Worm (Caenorhabditis elegans) whole organism, early embryonic: Measurements from ENCODE around the gene C29E4.14.

ENCODE experiments used
- B0310.2 ChIP-seq: sonication (generic microtip); optimal IDR thresholded peaks from 2 replicates; lab custom pipeline; 2016; ENCODE audit warnings: mild to moderate bottlenecking, missing genetic modification characterization, missing compliant biosample characterization
- F13C5.2 ChIP-seq: sonication (generic microtip); optimal IDR thresholded peaks from 2 replicates; lab custom pipeline; 2017; ENCODE audit warnings: mild to moderate bottlenecking, missing genetic modification characterization, inconsistent platforms, missing compliant biosample characterization
- aly-1 ChIP-seq: sonication (generic microtip); optimal IDR thresholded peaks from 2 replicates; lab custom pipeline; 2016; ENCODE audit warnings: missing genetic modification characterization, missing compliant biosample characterization
- ama-1 ChIP-seq: fragments of 150-350 bp; optimal IDR thresholded peaks from 2 replicates; lab custom pipeline; 2014
- ceh-13 ChIP-seq: fragments of 200-800 bp; sonication (Bioruptor generic); optimal IDR thresholded peaks from 2 replicates; lab custom pipeline; 2018; ENCODE audit warnings: mild to moderate bottlenecking, missing genetic modification characterization, missing compliant biosample characterization
- ceh-36 ChIP-seq: sonication (generic microtip); optimal IDR thresholded peaks from 2 replicates; lab custom pipeline; 2016; ENCODE audit warnings: missing genetic modification characterization, inconsistent platforms, missing compliant biosample characterization
- ets-7 ChIP-seq: sonication (generic microtip); optimal IDR thresholded peaks from 2 replicates; lab custom pipeline; 2016; ENCODE audit warnings: missing genotype, missing genetic modification characterization, missing compliant biosample characterization
- flt-1 ChIP-seq: fragments of 200-800 bp; sonication (Bioruptor generic); IDR thresholded peaks from 2 replicates; pipeline ENCODE4 v1.3.6; 2022; ENCODE audit warnings: missing genetic modification characterization, missing compliant biosample characterization
- hmbx-1 ChIP-seq: sonication (generic microtip); optimal IDR thresholded peaks from 2 replicates; lab custom pipeline; 2016; ENCODE audit warnings: mild to moderate bottlenecking, missing genetic modification characterization, missing compliant biosample characterization
- hmg-4 ChIP-seq: fragments of 200-800 bp; sonication (Bioruptor generic); optimal IDR thresholded peaks from 2 replicates; lab custom pipeline; 2018; ENCODE audit warnings: mild to moderate bottlenecking, missing genetic modification characterization, missing compliant biosample characterization
- hnd-1 ChIP-seq: sonication (generic microtip); optimal IDR thresholded peaks from 2 replicates; lab custom pipeline; 2016; ENCODE audit warnings: missing genetic modification characterization, missing compliant biosample characterization
- pes-1 ChIP-seq: fragments of 200-800 bp; sonication (Bioruptor generic); IDR thresholded peaks from 2 replicates; pipeline ENCODE4 v1.3.6; 2022; ENCODE audit warnings: missing genetic modification reagents, missing genetic modification characterization, missing compliant biosample characterization
- scrt-1 ChIP-seq: fragments of 200-800 bp; sonication (Bioruptor generic); IDR thresholded peaks from 2 replicates; pipeline ENCODE4 v1.3.6; 2022; ENCODE audit warnings: missing genetic modification characterization, missing compliant biosample characterization
- sea-1 ChIP-seq: fragments of 200-800 bp; sonication (Bioruptor generic); conservative IDR thresholded peaks from 2 replicates; pipeline ENCODE4 v1.3.6; 2022; ENCODE audit warnings: missing genetic modification characterization, missing compliant biosample characterization
- tbx-11 ChIP-seq: fragments of 200-800 bp; sonication (Bioruptor generic); IDR thresholded peaks from 2 replicates; pipeline ENCODE4 v1.3.6; 2022; ENCODE audit warnings: missing genetic modification characterization, missing compliant biosample characterization
- tbx-37 ChIP-seq: fragments of 200-800 bp; sonication (Bioruptor generic); conservative IDR thresholded peaks from 2 replicates; pipeline ENCODE4 v1.3.6; 2022; ENCODE audit warnings: missing genetic modification reagents, missing genetic modification characterization, missing compliant biosample characterization
- tra-4 ChIP-seq: sonication (generic microtip); optimal IDR thresholded peaks from 2 replicates; lab custom pipeline; 2017; ENCODE audit warnings: missing genetic modification characterization, missing compliant biosample characterization

Gene C29E4.14

DNA sequence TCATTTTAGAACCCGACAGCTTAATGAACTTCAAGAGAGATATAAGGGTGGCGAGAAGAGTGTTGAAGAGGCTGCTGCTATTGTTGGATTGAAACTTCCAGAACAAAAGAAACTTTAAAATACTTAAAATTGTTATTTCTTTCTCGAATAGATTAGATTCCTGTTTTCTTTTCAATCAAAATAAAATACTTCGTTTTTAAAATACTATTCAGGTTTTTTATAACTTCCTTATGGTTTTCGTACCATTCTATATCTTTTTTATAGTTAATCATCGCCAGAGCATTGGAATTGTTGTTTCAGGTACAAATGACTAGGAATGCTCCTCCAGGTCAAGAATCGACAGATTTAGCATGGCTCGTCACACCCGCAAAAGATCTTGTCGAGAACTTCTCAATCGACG lies 21.5 kb downstream of the C29E4.14 start, which contains the start of gene kle-2:
Gene kle-2, plus strand, starts transcription at position 301 of the 400 bp plus-strand sequence.
- no peak for TF ChIP-seq tbx-11

DNA sequence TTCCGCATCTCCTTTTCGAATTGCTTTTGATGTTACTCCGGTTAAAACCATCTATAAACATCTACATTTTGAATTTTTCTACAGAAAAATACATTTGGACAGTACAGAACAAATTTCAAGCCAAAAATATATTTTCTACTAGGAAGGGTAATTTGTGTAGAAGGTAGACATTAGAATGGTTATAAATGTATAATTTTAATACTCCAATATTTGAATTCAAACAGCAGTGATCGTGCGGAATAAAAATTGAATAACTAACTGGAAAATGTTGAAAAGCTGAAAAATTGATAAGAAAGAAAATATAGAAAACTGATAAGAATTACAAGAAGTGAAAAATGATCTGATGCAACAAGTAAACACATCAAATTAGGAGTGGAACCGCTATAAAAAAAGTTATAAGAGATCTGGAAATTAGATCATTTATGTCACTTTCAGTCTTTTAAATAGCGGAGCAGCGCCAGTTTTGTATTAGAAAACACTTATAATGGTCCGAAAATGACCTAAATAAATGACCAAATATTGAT lies 27.1 kb downstream of the C29E4.14 start, which contains the start of gene gsto-1:
Gene gsto-1, minus strand, starts transcription at position 51 of the 524 bp plus-strand sequence.
- TF ChIP-seq pes-1 (GFP tag; lab: Robert Waterston, UW) (no peak), ceh-13 (GFP tag; lab: Kevin White, UChicago) (no peak), ets-7 (tag; lab: Kevin White, UChicago) (no peak), hmg-4 (GFP tag; lab: Kevin White, UChicago) (no peak), sea-1 (GFP tag; lab: Robert Waterston, UW) (no peak), scrt-1 (GFP tag; lab: Robert Waterston, UW) (no peak), B0310.2 (tag; lab: Kevin White, UChicago) (no peak), tra-4 (tag; lab: Kevin White, UChicago) (no peak), tbx-11 (no peak), ama-1 (no peak)

DNA sequence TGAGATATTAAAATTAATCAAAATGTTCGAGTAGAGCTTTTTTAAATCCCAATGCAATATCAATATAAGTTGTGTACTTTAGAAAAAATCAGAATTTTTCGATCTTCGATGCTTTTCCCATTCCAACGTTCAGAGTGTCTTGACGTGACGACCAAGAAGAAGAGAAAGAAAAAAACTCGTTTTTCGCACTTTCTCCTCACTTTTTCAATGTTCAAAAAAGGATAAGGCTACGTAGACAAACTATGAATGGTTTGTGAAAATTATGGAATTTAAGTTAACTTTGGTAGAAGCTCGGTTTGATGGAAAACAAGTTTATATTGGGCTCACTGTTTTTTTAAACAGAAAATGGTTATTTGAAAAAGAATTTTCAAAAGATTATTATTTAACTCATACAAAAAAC lies 27.8 kb downstream of the C29E4.14 start:
- no peak for TF ChIP-seq tra-4 (tag; lab: Kevin White, UChicago)
- no peak for TF ChIP-seq pes-1 (GFP tag; lab: Robert Waterston, UW)
- TF ChIP-seq ceh-13 (GFP tag; lab: Kevin White, UChicago), result no peak
- no peak for TF ChIP-seq ceh-36 (tag; lab: Kevin White, UChicago)
- no peak for TF ChIP-seq F13C5.2
- no peak for TF ChIP-seq ets-7 (tag; lab: Kevin White, UChicago)

DNA sequence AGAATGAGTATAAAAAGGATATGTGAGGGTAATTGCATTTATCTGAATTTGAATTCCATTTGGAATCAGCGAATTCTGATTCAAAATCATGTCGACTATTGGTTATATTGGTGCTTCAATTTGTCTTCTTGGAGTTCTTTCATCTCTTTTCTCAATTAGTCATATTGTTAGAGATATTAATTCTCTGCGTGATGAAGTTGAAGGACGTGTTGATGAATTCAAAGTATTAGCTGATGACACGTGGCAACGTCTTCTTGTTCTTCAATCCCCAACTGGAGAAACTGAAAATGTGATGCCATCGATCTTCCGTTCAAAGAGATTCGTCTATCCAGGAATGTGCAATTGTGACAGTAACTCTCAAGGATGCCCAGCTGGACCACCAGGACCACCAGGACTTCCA lies 28.9 kb downstream of the C29E4.14 start, which contains the start of gene col-90:
Gene col-90, plus strand, starts transcription at position 37 of the 400 bp plus-strand sequence.
- TF ChIP-seq F13C5.2 (no peak), hmg-4 (GFP tag; lab: Kevin White, UChicago) (no peak), ceh-36 (tag; lab: Kevin White, UChicago) (no peak), sea-1 (GFP tag; lab: Robert Waterston, UW) (no peak), tbx-11 (no peak), ets-7 (tag; lab: Kevin White, UChicago) (no peak), pes-1 (GFP tag; lab: Robert Waterston, UW) (no peak), ama-1 (no peak), hmbx-1 (tag; lab: Kevin White, UChicago) (no peak)

DNA sequence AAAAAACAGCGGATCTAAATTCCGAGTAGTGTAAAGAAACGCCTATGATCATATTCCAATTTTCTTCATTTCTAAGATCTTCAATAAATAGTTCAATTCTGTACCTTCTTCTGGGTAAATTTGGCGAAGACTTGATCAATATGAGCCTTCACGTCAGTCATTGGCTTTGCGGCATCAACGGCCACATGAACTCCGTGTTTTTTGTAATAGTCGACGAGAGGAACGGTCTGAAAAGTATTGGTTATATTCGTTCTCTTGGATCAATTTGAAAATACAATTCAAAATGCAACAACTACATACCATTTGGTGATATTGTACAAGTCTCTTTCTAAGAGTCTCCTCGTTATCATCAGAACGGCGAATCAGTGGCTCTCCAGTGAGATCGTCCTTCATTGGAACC lies 30.5 kb downstream of the C29E4.14 start:
- no peak for TF ChIP-seq B0310.2 (tag; lab: Kevin White, UChicago)
- no peak for TF ChIP-seq tra-4 (tag; lab: Kevin White, UChicago)
- TF ChIP-seq ceh-36 (tag; lab: Kevin White, UChicago), result no peak

DNA sequence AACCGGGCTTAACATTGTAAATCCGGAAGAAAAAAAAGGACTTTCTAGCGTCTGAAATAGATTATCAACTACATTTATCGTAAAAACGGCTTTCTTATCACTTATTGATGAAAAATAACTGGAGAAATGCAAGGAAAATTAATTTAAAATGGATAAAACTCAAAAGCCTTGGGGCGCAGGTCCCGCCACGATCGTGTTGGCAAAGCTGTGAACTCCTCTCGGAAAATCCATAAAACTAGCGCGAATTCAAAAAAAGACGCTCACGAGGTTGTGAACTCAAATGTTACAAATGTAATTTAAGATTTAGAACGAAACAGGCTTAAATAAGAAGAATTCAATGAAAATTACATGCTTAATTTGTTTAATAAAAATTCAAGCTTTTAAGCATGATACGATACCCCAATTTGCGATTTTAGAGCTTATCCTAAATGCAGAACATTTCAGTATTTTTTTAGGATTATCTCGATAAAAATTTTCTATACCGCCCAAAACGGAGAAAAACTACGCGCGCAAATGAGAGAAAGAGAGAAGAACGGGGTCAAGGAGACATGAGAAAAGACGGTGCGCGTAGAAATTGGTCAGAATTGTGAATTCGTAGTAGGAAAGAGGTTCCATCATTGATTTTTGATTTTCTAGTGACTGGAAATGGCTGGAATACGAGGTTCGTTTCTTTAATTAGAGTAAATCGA lies 32.3 kb downstream of the C29E4.14 start, which contains the start of gene C29E4.15:
Gene C29E4.15, plus strand, starts transcription at position 547 of the 689 bp plus-strand sequence.
- TF ChIP-seq ceh-13 (GFP tag; lab: Kevin White, UChicago), result no peak
- no peak for TF ChIP-seq ceh-36 (tag; lab: Kevin White, UChicago)
- TF ChIP-seq F13C5.2, result no peak

DNA sequence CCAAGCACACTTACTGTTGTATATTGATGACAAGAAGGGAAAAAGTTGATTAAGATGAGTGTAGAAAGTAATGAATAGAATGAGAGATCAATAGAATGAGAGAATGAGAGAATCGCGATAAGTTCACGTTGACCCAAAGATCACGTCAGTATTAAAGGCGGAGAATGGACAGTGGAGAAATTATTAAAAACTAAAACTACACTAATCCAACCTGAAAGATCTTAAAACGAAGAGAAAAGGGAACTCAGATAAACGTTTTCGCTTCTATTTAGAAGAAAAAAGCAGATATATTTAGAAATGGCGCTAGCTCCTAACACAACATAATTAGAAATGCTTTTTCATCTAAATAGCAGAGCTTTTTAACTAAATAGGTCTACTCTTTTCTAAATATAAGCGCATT lies 33.3 kb downstream of the C29E4.14 start, which contains the start of gene let-754:
Gene let-754, minus strand, starts transcription at position 101 of the 400 bp plus-strand sequence.
- TF ChIP-seq ama-1 (no peak), sea-1 (GFP tag; lab: Robert Waterston, UW) (no peak), tbx-37 (GFP tag; lab: Robert Waterston, UW) (no peak), ets-7 (tag; lab: Kevin White, UChicago) (no peak), pes-1 (GFP tag; lab: Robert Waterston, UW) (no peak), B0310.2 (tag; lab: Kevin White, UChicago) (no peak), ceh-36 (tag; lab: Kevin White, UChicago) (no peak), tra-4 (tag; lab: Kevin White, UChicago) (no peak), ceh-13 (GFP tag; lab: Kevin White, UChicago) (no peak), tbx-11 (no peak), hmbx-1 (tag; lab: Kevin White, UChicago) (no peak), hmg-4 (GFP tag; lab: Kevin White, UChicago) (no peak), hnd-1 (tag; lab: Kevin White, UChicago) (no peak), scrt-1 (GFP tag; lab: Robert Waterston, UW) (no peak), F13C5.2 (no peak), flt-1 (GFP tag; lab: Robert Waterston, UW) (no peak), aly-1 (tag; lab: Kevin White, UChicago) (no peak)

DNA sequence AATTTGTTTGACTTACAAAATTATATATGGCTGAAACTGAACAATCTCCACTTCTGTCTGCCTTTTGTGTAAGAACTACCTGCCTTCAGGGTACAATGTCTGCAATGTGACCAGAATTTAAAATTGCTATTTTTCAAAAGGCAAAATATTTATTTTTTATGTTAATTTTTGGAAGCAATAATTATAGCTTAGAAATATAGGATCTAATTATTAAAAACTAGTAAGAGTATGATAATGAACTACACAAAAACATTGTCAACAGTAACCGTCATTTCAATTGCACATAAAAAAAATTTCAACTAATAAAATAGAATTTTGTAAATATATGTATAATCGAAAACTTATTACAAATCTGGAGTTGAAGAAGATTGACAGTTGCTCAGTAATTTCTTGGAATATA lies 37.0 kb downstream of the C29E4.14 start, which contains the start of gene C29E4.9:
Gene C29E4.9, minus strand, starts transcription at position 101 of the 400 bp plus-strand sequence.
- TF ChIP-seq ama-1 (no peak), scrt-1 (GFP tag; lab: Robert Waterston, UW) (no peak), ets-7 (tag; lab: Kevin White, UChicago) (no peak), pes-1 (GFP tag; lab: Robert Waterston, UW) (no peak), ceh-36 (tag; lab: Kevin White, UChicago) (no peak), hnd-1 (tag; lab: Kevin White, UChicago) (no peak), hmg-4 (GFP tag; lab: Kevin White, UChicago) (no peak), F13C5.2 (no peak), tbx-11 (no peak), tbx-37 (GFP tag; lab: Robert Waterston, UW) (no peak), tra-4 (tag; lab: Kevin White, UChicago) (no peak)
